Fruit fly (Drosophila melanogaster) whole organism, pupa: Measurements from ENCODE around the gene Octbeta1R.

ENCODE experiments used
- CG10348 ChIP-seq: fragments of 200-800 bp; sonication (Bioruptor generic); IDR thresholded peaks from 2 replicates; pipeline ENCODE4 v1.3.6; 2022; ENCODE audit warnings: missing biosample characterization, missing genetic modification characterization
- CG12605 ChIP-seq: fragments of 200-800 bp; sonication (Bioruptor generic); IDR thresholded peaks from 2 replicates; pipeline ENCODE4 v1.3.6; 2022; ENCODE audit warnings: missing biosample characterization, missing genetic modification characterization
- CG13204 ChIP-seq: fragments of 200-800 bp; sonication (Bioruptor generic); optimal IDR thresholded peaks from 2 replicates; lab custom pipeline; 2018; ENCODE audit warnings: missing biosample characterization, mild to moderate bottlenecking, missing genetic modification characterization, moderate library complexity
- CG14655 ChIP-seq: fragments of 200-800 bp; sonication (Bioruptor generic); optimal IDR thresholded peaks from 3 replicates; lab custom pipeline; 2017; ENCODE audit warnings: mild to moderate bottlenecking, missing biosample characterization, missing genetic modification reagents, missing genetic modification characterization
- CG15710 ChIP-seq: fragments of 200-800 bp; sonication (Bioruptor generic); optimal IDR thresholded peaks from 2 replicates; lab custom pipeline; 2018; ENCODE audit warnings: missing biosample characterization, mild to moderate bottlenecking, missing genetic modification characterization, moderate library complexity
- CG17806 ChIP-seq: fragments of 200-800 bp; sonication (Bioruptor generic); optimal IDR thresholded peaks from 2 replicates; lab custom pipeline; 2018; ENCODE audit warnings: missing biosample characterization, mild to moderate bottlenecking, missing genetic modification characterization, moderate library complexity
- CG32121 ChIP-seq: fragments of 200-800 bp; sonication (Bioruptor generic); IDR thresholded peaks from 2 replicates; pipeline ENCODE4 v1.3.6; 2022; ENCODE audit warnings: missing biosample characterization, missing genetic modification characterization
- CG34367 ChIP-seq: fragments of 200-800 bp; sonication (Bioruptor generic); optimal IDR thresholded peaks from 2 replicates; lab custom pipeline; 2018; ENCODE audit warnings: missing biosample characterization, mild to moderate bottlenecking, missing genetic modification characterization
- CG4496 ChIP-seq: fragments of 200-800 bp; sonication (Bioruptor generic); IDR thresholded peaks from 3 replicates; pipeline ENCODE4 v1.3.6; 2022; ENCODE audit warnings: missing biosample characterization, missing genetic modification characterization
- CG8159 ChIP-seq: fragments of 200-800 bp; sonication (Bioruptor generic); optimal IDR thresholded peaks from 3 replicates; lab custom pipeline; 2018; ENCODE audit warnings: missing biosample characterization, mild to moderate bottlenecking, missing genetic modification characterization, moderate library complexity
- CG8301 ChIP-seq: fragments of 200-800 bp; sonication (Bioruptor generic); optimal IDR thresholded peaks from 2 replicates; lab custom pipeline; 2018; ENCODE audit warnings: missing biosample characterization, mild to moderate bottlenecking, missing genetic modification characterization
- CG9948 ChIP-seq: fragments of 200-800 bp; sonication (Bioruptor generic); optimal IDR thresholded peaks from 2 replicates; lab custom pipeline; 2018; ENCODE audit warnings: missing biosample characterization, mild to moderate bottlenecking, missing genetic modification characterization, moderate library complexity
- D1 ChIP-seq: fragments of 200-800 bp; sonication (Bioruptor generic); optimal IDR thresholded peaks from 2 replicates; lab custom pipeline; 2018; ENCODE audit warnings: missing biosample characterization, mild to moderate bottlenecking, missing genetic modification characterization, moderate library complexity
- EcR ChIP-seq: fragments of 200-800 bp; sonication (Bioruptor generic); optimal IDR thresholded peaks from 3 replicates; lab custom pipeline; 2019; ENCODE audit warnings: missing biosample characterization, missing genetic modification characterization, mild to moderate bottlenecking, moderate library complexity, missing genetic modification reagents
- Ets98B ChIP-seq: fragments of 200-800 bp; sonication (Bioruptor generic); IDR thresholded peaks from 2 replicates; pipeline ENCODE4 v1.3.6; 2022; ENCODE audit warnings: missing biosample characterization, missing genetic modification characterization
- Pif1A ChIP-seq: fragments of 200-800 bp; sonication (Bioruptor generic); optimal IDR thresholded peaks from 3 replicates; lab custom pipeline; 2016; ENCODE audit warnings: missing biosample characterization, missing genetic modification characterization
- Pif1B ChIP-seq: fragments of 200-800 bp; sonication (Bioruptor generic); optimal IDR thresholded peaks from 3 replicates; lab custom pipeline; 2016; ENCODE audit warnings: missing biosample characterization, missing genetic modification characterization
- Snoo ChIP-seq: fragments of 200-800 bp; sonication (Bioruptor generic); optimal IDR thresholded peaks from 3 replicates; lab custom pipeline; 2017; ENCODE audit warnings: missing biosample characterization, mild to moderate bottlenecking, missing genetic modification characterization, inconsistent platforms
- fd96Ca ChIP-seq: fragments of 200-800 bp; sonication (Bioruptor generic); IDR thresholded peaks from 3 replicates; pipeline ENCODE4 v1.3.6; 2022; ENCODE audit warnings: missing biosample characterization, missing genetic modification characterization
- gl ChIP-seq: fragments of 200-800 bp; sonication (Bioruptor generic); optimal IDR thresholded peaks from 2 replicates; lab custom pipeline; 2018; ENCODE audit warnings: missing biosample characterization, mild to moderate bottlenecking, missing genetic modification characterization
- rn ChIP-seq: fragments of 200-800 bp; sonication (Bioruptor generic); IDR thresholded peaks from 2 replicates; pipeline ENCODE4 v1.3.6; 2022; ENCODE audit warnings: missing biosample characterization, missing genetic modification characterization

Gene Octbeta1R

dm6 chr3R:22550306-22550812 is 53.3 kb downstream of the Octbeta1R start, which contains the start of gene bond:
Gene bond, plus strand, starts transcription at chr3R:22550680.
- TF ChIP-seq CG13204 (GFP tag; lab: Kevin White, UChicago) (no peak), rn (GFP tag; lab: Robert Waterston, UW) (no peak), CG10348 (GFP tag; lab: Robert Waterston, UW) (no peak), CG9948 (tag; lab: Kevin White, UChicago) (no peak), CG17806 (tag; lab: Kevin White, UChicago) (no peak), Ets98B (GFP tag; lab: Robert Waterston, UW) (no peak), CG15710 (tag; lab: Kevin White, UChicago) (no peak), Snoo (no peak), CG4496 (GFP tag; lab: Robert Waterston, UW) (no peak), Pif1B (GFP tag; lab: Kevin White, UChicago) (no peak), D1 (tag; lab: Kevin White, UChicago) (no peak), gl (tag; lab: Kevin White, UChicago) (no peak), Pif1A (GFP tag; lab: Kevin White, UChicago) (no peak), CG8301 (tag; lab: Kevin White, UChicago) (no peak), CG32121 (GFP tag; lab: Robert Waterston, UW) (no peak), fd96Ca (no peak), CG34367 (tag; lab: Kevin White, UChicago) (no peak), CG12605 (no peak), CG8159 (tag; lab: Kevin White, UChicago) (no peak), EcR (GFP tag; lab: Kevin White, UChicago) (no peak)

- TF ChIP-seq EcR (GFP tag; lab: Kevin White, UChicago) (no peak), Pif1A (GFP tag; lab: Kevin White, UChicago) (no peak), CG8301 (tag; lab: Kevin White, UChicago) (no peak), fd96Ca (no peak), gl (tag; lab: Kevin White, UChicago) (no peak), CG9948 (tag; lab: Kevin White, UChicago) (no peak)
Measured at dm6 chr3R:22552686-22553085, 55.7 kb downstream of the Octbeta1R start.

- no peak for TF ChIP-seq Pif1A (GFP tag; lab: Kevin White, UChicago)
- TF ChIP-seq fd96Ca: no peak
- TF ChIP-seq gl (tag; lab: Kevin White, UChicago): no peak
- TF ChIP-seq CG17806 (tag; lab: Kevin White, UChicago): no peak
- TF ChIP-seq CG4496 (GFP tag; lab: Robert Waterston, UW): no peak
- TF ChIP-seq Snoo: no peak
Measured at dm6 chr3R:22557100-22557741, 60.2 kb downstream of the Octbeta1R start.

dm6 chr3R:22558398-22558797 is 61.4 kb downstream of the Octbeta1R start:
- no peak for TF ChIP-seq rn (GFP tag; lab: Robert Waterston, UW)
- TF ChIP-seq Pif1A (GFP tag; lab: Kevin White, UChicago): no peak
- no peak for TF ChIP-seq D1 (tag; lab: Kevin White, UChicago)
- no peak for TF ChIP-seq Ets98B (GFP tag; lab: Robert Waterston, UW)
- TF ChIP-seq CG14655 (GFP tag; lab: Kevin White, UChicago): no peak
- TF ChIP-seq EcR (GFP tag; lab: Kevin White, UChicago): no peak
- no peak for TF ChIP-seq CG8301 (tag; lab: Kevin White, UChicago)
- no peak for TF ChIP-seq CG8159 (tag; lab: Kevin White, UChicago)
- TF ChIP-seq CG12605: no peak
- TF ChIP-seq CG32121 (GFP tag; lab: Robert Waterston, UW): no peak
- TF ChIP-seq CG15710 (tag; lab: Kevin White, UChicago): no peak
- TF ChIP-seq CG34367 (tag; lab: Kevin White, UChicago): no peak
- TF ChIP-seq, all 21 proteins: peak for 0

dm6 chr3R:22560224-22560623 is 63.2 kb downstream of the Octbeta1R start:
- TF ChIP-seq Pif1A (GFP tag; lab: Kevin White, UChicago) (no peak), CG34367 (tag; lab: Kevin White, UChicago) (no peak), gl (tag; lab: Kevin White, UChicago) (no peak), CG15710 (tag; lab: Kevin White, UChicago) (no peak), rn (GFP tag; lab: Robert Waterston, UW) (no peak), fd96Ca (no peak), CG17806 (tag; lab: Kevin White, UChicago) (no peak), CG8159 (tag; lab: Kevin White, UChicago) (no peak), Pif1B (GFP tag; lab: Kevin White, UChicago) (no peak), CG10348 (GFP tag; lab: Robert Waterston, UW) (no peak)

dm6 chr3R:22562502-22562901 is 65.5 kb downstream of the Octbeta1R start, which contains the start of gene sit:
Gene sit, minus strand, starts transcription at chr3R:22562572.
- TF ChIP-seq gl (tag; lab: Kevin White, UChicago) (no peak), Snoo (no peak), Ets98B (GFP tag; lab: Robert Waterston, UW) (no peak)
- TF ChIP-seq, all 21 proteins: peak for 0
